Worm (Caenorhabditis elegans): ENCODE results near the gene gpa-12.

- no peak for TF ChIP-seq sma-9 (GFP tag; optimal IDR thresholded peaks at IDR 0.05)
- no peak for TF ChIP-seq sma-9 (tag; optimal IDR thresholded peaks at IDR 0.05)
- TF ChIP-seq nhr-237 (tag; optimal IDR thresholded peaks at IDR 0.05), result no peak
- TF ChIP-seq unc-39 (tag; optimal IDR thresholded peaks at IDR 0.05), result no peak
- no peak for TF ChIP-seq ztf-11 (tag; optimal IDR thresholded peaks at IDR 0.05)
- no peak for TF ChIP-seq nhr-25 (tag; optimal IDR thresholded peaks at IDR 0.05)
- no peak for TF ChIP-seq ama-1 (optimal IDR thresholded peaks at IDR 0.05)
- no peak for TF ChIP-seq elt-3 (tag; optimal IDR thresholded peaks at IDR 0.05)
These were observed 11.3 kb upstream of the gpa-12 start, which contains the start of gene vav-1 for ce11 chrX:9232037-9232436.
